Worm (Caenorhabditis elegans) whole organism, L1 larva: Measurements from ENCODE around the gene C24H10.3.

Source experiments
- blmp-1 ChIP-seq: fragments of 150-350 bp; optimal IDR thresholded peaks from 2 replicates; lab custom pipeline; 2014; ENCODE audit warnings: missing biosample characterization, missing genetic modification characterization
- ceh-8 ChIP-seq: fragments of 200-800 bp; sonication (Bioruptor generic); optimal IDR thresholded peaks from 2 replicates; lab custom pipeline; 2018; ENCODE audit warnings: mild to moderate bottlenecking, missing genetic modification characterization, moderate library complexity, missing compliant biosample characterization
- ces-1 ChIP-seq: fragments of 150-350 bp; optimal IDR thresholded peaks from 2 replicates; lab custom pipeline; 2014; ENCODE audit warnings: missing biosample characterization, missing genetic modification reagents, missing genetic modification characterization
- elt-2 ChIP-seq: sonication (generic microtip); optimal IDR thresholded peaks from 2 replicates; lab custom pipeline; 2016; ENCODE audit warnings: missing genetic modification characterization, mild to moderate bottlenecking, inconsistent platforms, missing compliant biosample characterization, missing genetic modification reagents
- fos-1 ChIP-seq: fragments of 150-350 bp; optimal IDR thresholded peaks from 2 replicates; lab custom pipeline; 2014; ENCODE audit warnings: missing biosample characterization, missing genetic modification characterization
- lin-13 ChIP-seq: fragments of 150-350 bp; optimal IDR thresholded peaks from 2 replicates; lab custom pipeline; 2014; ENCODE audit warnings: missing biosample characterization, missing genetic modification reagents, missing genetic modification characterization
- nhr-12 ChIP-seq: sonication (generic microtip); optimal IDR thresholded peaks from 2 replicates; lab custom pipeline; 2017; ENCODE audit warnings: missing biosample characterization, missing genetic modification characterization
- nhr-76 ChIP-seq: sonication (generic microtip); optimal IDR thresholded peaks from 2 replicates; lab custom pipeline; 2017; ENCODE audit warnings: missing biosample characterization, missing genetic modification characterization
- skn-1 ChIP-seq: fragments of 150-350 bp; optimal IDR thresholded peaks from 2 replicates; lab custom pipeline; 2014; ENCODE audit warnings: missing biosample characterization, missing genetic modification characterization
- snu-23 ChIP-seq: sonication (generic microtip); optimal IDR thresholded peaks from 2 replicates; lab custom pipeline; 2016; ENCODE audit warnings: missing genetic modification characterization, missing compliant biosample characterization
- sox-4 ChIP-seq: sonication (generic microtip); optimal IDR thresholded peaks from 2 replicates; lab custom pipeline; 2016; ENCODE audit warnings: missing genetic modification characterization, missing compliant biosample characterization
- tlp-1 ChIP-seq: fragments of 150-350 bp; optimal IDR thresholded peaks from 2 replicates; lab custom pipeline; 2014; ENCODE audit warnings: missing biosample characterization, missing genetic modification characterization

DNA sequence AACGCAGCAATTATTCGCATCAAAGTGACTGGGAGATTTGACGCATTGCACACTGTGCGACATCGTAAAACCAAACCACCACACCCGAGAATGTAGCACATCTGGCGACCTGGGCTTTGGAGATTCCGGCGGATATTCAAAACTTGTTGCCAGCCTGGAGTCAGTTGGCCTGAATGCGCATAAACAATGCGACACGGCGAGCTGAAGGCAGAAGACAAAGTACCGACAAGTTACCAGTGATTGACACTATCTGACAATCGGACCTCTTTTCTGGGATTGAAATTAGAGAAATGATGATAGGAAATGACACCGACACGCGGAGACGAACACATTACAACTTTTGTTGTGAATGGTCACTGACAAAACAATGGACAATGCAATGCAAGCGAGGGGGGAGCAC lies 22.0 kb upstream of the C24H10.3 start:
- TF ChIP-seq ceh-8 (GFP tag; lab: Kevin White, UChicago) (no peak), nhr-76 (tag; lab: Kevin White, UChicago) (no peak), snu-23 (GFP tag; lab: Kevin White, UChicago) (no peak), ces-1 (GFP tag; lab: Kevin White, UChicago) (no peak), lin-13 (GFP tag; lab: Kevin White, UChicago) (no peak), nhr-12 (tag; lab: Kevin White, UChicago) (no peak), sox-4 (tag; lab: Kevin White, UChicago) (no peak), elt-2 (tag; lab: Kevin White, UChicago) (no peak), blmp-1 (no peak), skn-1 (tag; lab: Kevin White, UChicago) (no peak), fos-1 (tag; lab: Kevin White, UChicago) (no peak), tlp-1 (tag; lab: Kevin White, UChicago) (no peak)
